Worm (Caenorhabditis elegans): Measurements from ENCODE around the gene best-3.

Gene best-3

DNA sequence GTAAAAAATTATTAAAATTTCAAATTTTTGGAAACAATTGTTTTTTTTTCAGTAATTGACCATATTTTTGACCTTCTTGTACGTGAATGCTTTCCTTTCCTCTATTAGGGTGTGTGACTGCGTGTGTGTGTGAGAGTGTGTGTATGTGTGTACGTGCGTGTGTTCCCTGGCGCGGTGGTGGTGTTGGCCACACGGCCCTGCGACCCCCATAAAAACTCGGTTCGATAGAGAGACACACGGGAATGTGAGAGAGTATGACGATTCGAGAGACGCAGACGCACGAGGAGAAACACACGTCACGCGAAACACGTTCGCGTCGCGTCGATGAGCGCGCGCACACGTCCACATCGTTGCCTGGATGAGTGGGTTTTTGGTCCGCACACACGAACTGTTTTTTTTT is 6.0 kb downstream of the best-3 start (continued):
- no peak for TF ChIP-seq ceh-24 (tag; optimal IDR thresholded peaks at IDR 0.05)
- no peak for TF ChIP-seq ets-4 (tag; optimal IDR thresholded peaks at IDR 0.05)

DNA sequence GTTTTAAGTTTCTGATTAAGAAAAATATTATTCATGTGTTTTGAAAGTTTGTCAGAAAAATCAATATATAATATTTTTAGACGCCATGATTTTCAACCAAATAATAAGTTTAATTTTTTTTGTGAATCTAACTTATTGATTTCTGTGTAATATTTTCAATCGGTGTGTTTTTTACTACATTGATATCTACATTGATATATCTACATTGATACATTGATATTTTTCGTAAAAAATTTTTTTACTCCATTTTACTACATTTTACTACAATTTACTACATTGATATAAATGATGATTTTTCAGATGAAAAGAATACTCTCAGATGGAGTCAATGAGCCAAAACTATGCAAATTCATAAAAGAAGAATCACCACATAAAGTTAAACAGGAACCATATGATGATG is 6.5 kb downstream of the best-3 start, which contains the start of gene gmeb-1:
gmeb-1 (plus strand) TSS at position 301 of the 400 bp plus-strand sequence.
- TF ChIP-seq eyg-1 (tag; optimal IDR thresholded peaks at IDR 0.05) = no peak
- no peak for TF ChIP-seq madf-2 (tag; optimal IDR thresholded peaks at IDR 0.05)
- no peak for TF ChIP-seq ceh-48 (tag; optimal IDR thresholded peaks at IDR 0.05)
- TF ChIP-seq ceh-45 (GFP tag; IDR thresholded peaks at IDR 0.05) = no peak
- TF ChIP-seq syd-9 (tag; optimal IDR thresholded peaks at IDR 0.05) = no peak
- no peak for TF ChIP-seq C38D4.7 (GFP tag; optimal IDR thresholded peaks at IDR 0.05)

DNA sequence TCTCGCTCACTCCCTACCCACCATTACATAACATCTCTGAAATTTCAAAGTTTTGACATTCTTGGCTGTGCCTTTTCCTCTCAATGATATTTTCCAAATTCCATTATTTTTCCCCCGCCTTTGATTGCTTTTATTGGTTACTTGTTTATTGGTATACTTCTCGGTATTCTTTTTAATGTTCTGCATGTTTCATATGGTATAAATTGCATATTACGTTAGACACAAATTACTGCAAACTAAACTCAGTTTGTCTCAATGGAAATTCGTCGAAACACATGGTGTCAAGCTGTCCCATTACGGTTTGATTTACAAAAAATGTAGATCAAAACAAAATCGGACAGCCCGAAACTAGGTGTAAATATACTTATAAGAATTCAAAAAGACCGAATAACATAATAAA is 9.2 kb downstream of the best-3 start:
- TF ChIP-seq npax-4 (tag; optimal IDR thresholded peaks at IDR 0.05) (no peak), ceh-22 (tag; optimal IDR thresholded peaks at IDR 0.05) (no peak), ref-2 (tag; optimal IDR thresholded peaks at IDR 0.05) (no peak), ceh-30 (tag; optimal IDR thresholded peaks at IDR 0.05) (no peak), nhr-11 (tag; optimal IDR thresholded peaks at IDR 0.05) (no peak), ceh-34 (tag; optimal IDR thresholded peaks at IDR 0.05) (no peak), Y22D7AL.16 (tag; optimal IDR thresholded peaks at IDR 0.05) (no peak), unc-42 (tag; optimal IDR thresholded peaks at IDR 0.05) (no peak), ceh-48 (tag; optimal IDR thresholded peaks at IDR 0.05) (no peak)

ce11 chrII:23025-23424 is 10.2 kb downstream of the best-3 start, which contains the start of gene sqt-2:
sqt-2 (plus strand) TSS chrII:23325.
- no peak for TF ChIP-seq ama-1 (optimal IDR thresholded peaks at IDR 0.05)

DNA sequence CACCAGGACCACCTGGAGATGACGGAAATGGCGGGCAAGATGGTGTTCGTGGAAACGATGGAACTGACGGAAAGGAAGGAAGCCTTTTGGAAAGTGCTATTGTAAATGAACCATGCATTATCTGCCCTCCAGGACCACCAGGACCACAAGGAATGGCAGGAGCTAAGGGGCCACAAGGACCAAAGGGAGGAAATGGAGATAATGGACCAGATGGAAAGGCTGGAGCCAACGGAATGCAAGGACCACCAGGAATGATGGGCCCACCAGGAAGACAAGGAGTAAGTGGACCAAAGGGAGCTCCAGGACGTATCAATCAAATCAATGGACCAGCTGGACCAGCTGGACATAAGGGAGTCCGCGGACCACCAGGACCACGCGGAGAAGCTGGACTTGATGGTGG is 11.0 kb downstream of the best-3 start:
- TF ChIP-seq fax-1 (tag; optimal IDR thresholded peaks at IDR 0.05) (no peak), mec-3 (tag; optimal IDR thresholded peaks at IDR 0.05; ENCODE audit: borderline replicate concordance) (peak; percentile 37)

- TF ChIP-seq rnt-1 (tag; optimal IDR thresholded peaks at IDR 0.05) (peak; percentile 53), F13H6.1 (tag; optimal IDR thresholded peaks at IDR 0.05) (no peak), unc-3 (GFP tag; conservative IDR thresholded peaks at IDR 0.05) (no peak), unc-3 (tag; optimal IDR thresholded peaks at IDR 0.05) (no peak), fax-1 (tag; optimal IDR thresholded peaks at IDR 0.05) (no peak), ceh-48 (tag; optimal IDR thresholded peaks at IDR 0.05) (peak; percentile 29), nhr-11 (tag; optimal IDR thresholded peaks at IDR 0.05) (no peak), npax-4 (tag; optimal IDR thresholded peaks at IDR 0.05) (no peak), ceh-9 (tag; optimal IDR thresholded peaks at IDR 0.05) (no peak), unc-55 (GFP tag; optimal IDR thresholded peaks at IDR 0.05) (no peak), ceh-18 (tag; optimal IDR thresholded peaks at IDR 0.05) (peak; percentile 8), tbx-2 (tag; optimal IDR thresholded peaks at IDR 0.05) (peak; percentile 25), fkh-6 (tag; optimal IDR thresholded peaks at IDR 0.05) (no peak), elt-4 (tag; optimal IDR thresholded peaks at IDR 0.05) (no peak), ztf-16 (tag; optimal IDR thresholded peaks at IDR 0.05) (no peak), T23F11.4 (GFP tag; optimal IDR thresholded peaks at IDR 0.05) (no peak), lim-6 (tag; optimal IDR thresholded peaks at IDR 0.05) (no peak), ceh-6 (GFP tag; optimal IDR thresholded peaks at IDR 0.05) (no peak), odd-2 (tag; optimal IDR thresholded peaks at IDR 0.05) (no peak), tbx-7 (tag; optimal IDR thresholded peaks at IDR 0.05) (no peak), ceh-2 (tag; optimal IDR thresholded peaks at IDR 0.05) (no peak), ceh-30 (tag; optimal IDR thresholded peaks at IDR 0.05) (peak; percentile 68), hlh-30 (tag; optimal IDR thresholded peaks at IDR 0.05; ENCODE audit: insufficient read depth) (no peak), nfya-1 (tag; optimal IDR thresholded peaks at IDR 0.05) (peak; percentile 54), dve-1 (tag; optimal IDR thresholded peaks at IDR 0.05) (no peak), unc-86 (tag; optimal IDR thresholded peaks at IDR 0.05) (no peak), ceh-31 (tag; optimal IDR thresholded peaks at IDR 0.05) (peak; percentile 21), unc-42 (tag; optimal IDR thresholded peaks at IDR 0.05) (no peak)
These were observed 11.8 kb downstream of the best-3 start, which contains the start of gene enee-1 for ce11 chrII:24559-24998. enee-1 (plus strand) TSS chrII:24666.
